Fruit fly (Drosophila melanogaster) Kc167 (cell line): ENCODE results near the gene rols.

Experiments used
- Myc ChIP-seq: fragments of >200 bp; optimal IDR thresholded peaks from 2 replicates; lab custom pipeline; 2017; ENCODE audit warnings: missing external identifiers
- Sin3A ChIP-seq: fragments of >200 bp; optimal IDR thresholded peaks from 2 replicates; lab custom pipeline; 2018; ENCODE audit warnings: missing external identifiers
- h ChIP-seq: fragments of >200 bp; optimal IDR thresholded peaks from 3 replicates; lab custom pipeline; 2018; ENCODE audit warnings: missing external identifiers
- insv ChIP-seq: fragments of >200 bp; optimal IDR thresholded peaks from 3 replicates; lab custom pipeline; 2018; ENCODE audit warnings: missing external identifiers
- psq ChIP-seq: fragments of >200 bp; optimal IDR thresholded peaks from 2 replicates; lab custom pipeline; 2017; ENCODE audit warnings: missing external identifiers
- ttk ChIP-seq: sonication (Bioruptor generic); optimal IDR thresholded peaks from 2 replicates; lab custom pipeline; 2017; ENCODE audit warnings: missing external identifiers

rols gene

DNA sequence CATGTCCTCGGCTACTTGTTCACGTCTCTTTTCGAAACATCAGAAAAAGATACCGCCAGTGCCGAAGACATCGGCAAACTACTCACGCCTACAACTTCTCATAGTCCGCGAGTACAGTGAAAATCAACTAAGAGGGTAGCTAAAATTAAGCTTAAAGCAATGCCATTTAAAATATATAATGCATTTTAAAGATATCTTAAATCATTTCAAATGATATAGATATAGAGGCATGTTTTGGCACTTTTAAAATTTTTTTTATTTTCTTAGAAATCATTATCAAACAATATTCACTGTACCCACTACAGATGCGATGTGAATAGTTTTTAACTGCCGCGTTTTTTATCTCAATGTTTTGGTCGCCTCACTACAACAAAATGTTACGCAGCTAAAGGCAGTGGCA, 14.0 kb downstream of the rols start:
- TF ChIP-seq h (lab: Kevin White, UChicago) = no peak

DNA sequence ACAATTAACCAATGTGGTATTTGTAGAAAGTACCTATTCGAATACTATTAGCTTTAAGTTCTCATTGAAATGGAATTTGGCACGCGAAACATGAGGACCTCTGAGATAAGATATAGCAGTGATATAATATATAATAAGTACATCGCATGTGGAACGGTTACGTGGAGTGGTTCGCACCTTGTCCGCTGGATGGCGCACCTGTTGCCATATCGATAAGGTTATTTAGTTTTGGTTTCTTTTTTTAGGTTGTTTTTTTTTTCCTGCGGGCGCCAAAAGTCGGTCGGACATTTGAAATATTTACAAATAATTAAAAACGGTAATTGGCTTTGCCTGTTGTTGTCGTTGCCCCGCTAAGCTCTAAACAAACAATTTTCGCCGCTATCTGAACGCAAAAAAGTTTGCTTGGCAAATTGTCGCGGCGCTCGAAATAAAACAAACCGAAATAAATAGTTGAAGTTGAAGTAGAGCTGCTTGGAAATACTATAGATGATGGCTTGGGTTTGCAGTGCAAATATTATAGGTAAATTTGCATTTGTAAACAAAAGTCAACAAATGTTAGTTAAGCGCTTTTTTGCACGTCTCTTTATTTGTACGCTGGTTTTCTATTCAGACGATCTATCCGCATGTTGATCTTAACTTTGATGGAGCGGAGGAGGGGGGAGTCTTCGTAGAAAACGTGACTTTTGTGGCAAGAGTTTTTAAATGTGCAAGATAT, 14.9 kb downstream of the rols start:
- TF ChIP-seq psq (lab: Kevin White, UChicago) (no peak), insv (lab: Kevin White, UChicago) (no peak), ttk (lab: Kevin White, UChicago) (no peak)

DNA sequence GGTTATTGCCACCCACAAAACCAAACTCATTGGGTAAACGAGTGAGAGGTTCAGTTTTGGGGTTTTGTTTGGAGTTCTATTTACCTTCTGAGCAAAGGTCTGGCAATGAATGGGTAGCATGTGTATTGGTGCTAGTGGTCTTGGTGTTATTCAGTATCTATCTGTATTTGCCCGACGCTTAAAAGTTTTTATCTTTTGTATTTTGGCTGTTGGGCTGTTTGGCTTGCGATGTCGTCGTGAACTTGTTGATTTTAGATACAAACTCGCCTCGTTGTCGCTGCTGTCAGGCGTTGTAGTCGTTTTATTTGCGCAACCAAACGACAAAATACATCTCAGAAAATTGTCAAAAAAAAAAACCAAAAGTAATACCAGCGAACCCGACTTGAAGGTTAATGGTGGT, 19.2 kb downstream of the rols start:
- TF ChIP-seq psq (lab: Kevin White, UChicago) (no peak), ttk (lab: Kevin White, UChicago) (no peak), Sin3A (lab: Kevin White, UChicago) (no peak), h (lab: Kevin White, UChicago) (no peak), insv (lab: Kevin White, UChicago) (no peak), Myc (no peak)

DNA sequence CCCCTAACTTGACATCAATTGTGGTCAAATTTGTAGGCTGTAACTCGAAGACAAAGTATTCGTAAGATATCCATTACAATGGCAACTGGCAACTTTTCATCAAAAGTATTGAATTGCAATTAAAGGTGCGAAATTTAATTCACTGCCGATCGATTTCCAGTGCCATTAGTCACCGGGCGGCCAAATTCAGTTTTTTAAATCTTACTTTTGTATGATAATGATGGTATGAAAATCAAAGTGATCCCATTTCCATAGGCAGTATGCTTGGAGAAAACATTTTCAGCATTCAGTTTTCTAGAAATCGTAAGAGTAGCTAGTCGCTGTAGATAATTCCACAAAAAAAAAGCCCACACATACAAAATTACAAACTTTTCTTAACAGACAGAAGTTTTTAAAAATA, 20.4 kb downstream of the rols start, which contains the start of gene CG43638:
Gene CG43638, plus strand, starts transcription at position 301 of the 400 bp plus-strand sequence.
- no peak for TF ChIP-seq h (lab: Kevin White, UChicago)
- no peak for TF ChIP-seq ttk (lab: Kevin White, UChicago)
- no peak for TF ChIP-seq Sin3A (lab: Kevin White, UChicago)
- no peak for TF ChIP-seq psq (lab: Kevin White, UChicago)
- no peak for TF ChIP-seq insv (lab: Kevin White, UChicago)
- no peak for TF ChIP-seq Myc

DNA sequence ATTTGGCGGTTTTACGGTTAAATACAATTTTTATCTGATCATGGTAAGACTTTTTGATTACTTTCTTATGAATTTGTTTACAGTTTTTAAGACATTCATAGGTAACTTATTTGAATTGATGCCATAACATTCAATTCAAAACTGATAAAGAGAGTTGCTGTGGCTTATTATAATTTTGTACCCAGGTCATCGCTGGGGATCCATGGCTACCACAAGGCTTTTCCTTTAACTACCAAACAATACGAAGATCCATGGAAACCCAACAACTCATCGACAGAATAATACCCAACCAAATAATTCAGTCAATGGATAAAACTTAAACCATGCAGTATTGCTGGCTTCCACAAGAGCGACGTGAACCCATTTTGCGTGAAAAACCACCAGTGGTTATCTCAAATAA, 22.6 kb downstream of the rols start, which contains the start of gene CG6793:
Gene CG6793, plus strand, starts transcription at position 301 of the 400 bp plus-strand sequence.
- TF ChIP-seq ttk (lab: Kevin White, UChicago) (no peak), h (lab: Kevin White, UChicago) (no peak), insv (lab: Kevin White, UChicago) (no peak), Sin3A (lab: Kevin White, UChicago) (no peak), psq (lab: Kevin White, UChicago) (no peak), Myc (no peak)

DNA sequence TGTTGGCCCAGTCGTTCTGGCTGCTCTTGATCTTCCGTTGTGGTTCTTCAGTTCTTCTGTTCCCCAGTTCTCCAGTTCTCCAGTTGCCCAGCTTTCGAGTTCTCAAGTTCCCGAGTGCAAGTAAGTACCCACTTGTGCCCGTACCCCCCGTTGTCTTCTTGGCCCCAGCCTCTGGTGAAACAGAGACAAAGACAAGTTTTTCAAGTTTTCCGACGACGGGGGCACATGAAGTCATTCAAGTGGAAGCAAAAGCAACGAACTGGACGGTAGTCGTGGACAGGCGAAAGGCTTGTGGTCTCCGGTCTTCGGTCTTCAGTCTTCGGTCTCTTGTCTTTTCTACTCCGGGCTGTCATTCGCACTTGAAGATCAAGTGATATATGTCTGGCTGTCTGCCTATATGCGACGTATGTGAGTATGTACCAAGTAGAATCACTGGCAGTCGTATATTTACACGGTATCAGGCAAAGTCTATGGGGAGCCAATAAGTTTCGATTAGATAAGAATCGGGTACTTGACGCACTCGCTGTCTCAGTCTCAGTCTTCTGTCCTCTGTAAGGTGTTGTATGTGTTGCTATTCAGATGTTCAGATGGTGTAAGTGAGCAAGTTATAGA, 24.2 kb downstream of the rols start:
- TF ChIP-seq Sin3A (lab: Kevin White, UChicago) = no peak

DNA sequence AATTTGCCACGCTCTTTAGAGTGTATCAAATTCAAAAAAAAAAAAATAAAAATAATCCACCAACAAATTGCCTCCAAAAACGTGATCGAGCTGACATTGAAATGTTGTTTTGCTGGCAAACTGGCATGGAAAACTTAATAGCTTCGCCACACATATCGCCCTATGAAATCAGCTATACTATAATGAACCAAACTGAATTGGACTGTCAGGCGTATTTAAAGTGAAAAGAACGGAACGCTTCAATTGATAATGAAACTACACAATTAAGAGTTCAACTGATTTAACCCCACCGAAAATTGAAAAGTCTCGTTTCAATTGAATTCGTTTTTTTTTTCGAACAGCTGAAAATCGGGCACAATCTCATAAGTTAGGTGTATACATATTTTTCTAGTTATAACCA, 25.6 kb downstream of the rols start:
- TF ChIP-seq Myc (no peak), psq (lab: Kevin White, UChicago) (no peak), Sin3A (lab: Kevin White, UChicago) (no peak), h (lab: Kevin White, UChicago) (no peak), insv (lab: Kevin White, UChicago) (no peak), ttk (lab: Kevin White, UChicago) (no peak)

DNA sequence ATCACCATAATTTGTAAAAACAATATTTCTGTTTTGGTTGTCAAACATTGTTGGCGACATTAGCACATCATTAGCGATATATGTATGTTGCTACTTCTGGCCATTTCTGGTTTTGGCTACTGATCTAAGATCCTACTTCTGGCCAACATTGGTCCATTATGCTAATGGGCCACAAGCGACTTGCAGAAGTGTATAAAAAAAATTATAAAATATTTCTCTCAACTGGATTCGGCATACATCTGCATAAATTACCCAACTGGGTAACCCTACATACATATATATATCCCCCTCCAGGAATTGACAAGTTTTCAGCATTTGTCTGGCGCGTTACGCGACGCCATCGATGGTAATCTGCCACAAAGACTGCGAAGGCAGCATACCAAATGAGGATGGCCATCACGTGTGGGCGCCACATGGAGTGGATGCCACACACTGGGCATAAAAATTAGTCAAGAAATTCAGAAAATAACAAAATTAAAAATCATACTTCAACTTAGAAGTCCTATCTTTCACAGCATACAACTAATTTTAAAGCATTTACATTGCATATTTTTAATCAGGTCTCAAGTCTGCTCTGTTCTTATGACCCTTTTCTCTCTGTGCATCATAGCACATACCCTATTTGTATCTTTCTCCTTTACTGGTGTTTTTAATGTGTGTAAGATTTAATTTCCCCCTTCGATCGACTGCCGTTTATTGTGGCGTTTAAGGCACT, 27.1 kb downstream of the rols start:
- TF ChIP-seq insv (lab: Kevin White, UChicago) (no peak), Sin3A (lab: Kevin White, UChicago) (no peak), Myc (no peak), h (lab: Kevin White, UChicago) (no peak), ttk (lab: Kevin White, UChicago) (no peak)

DNA sequence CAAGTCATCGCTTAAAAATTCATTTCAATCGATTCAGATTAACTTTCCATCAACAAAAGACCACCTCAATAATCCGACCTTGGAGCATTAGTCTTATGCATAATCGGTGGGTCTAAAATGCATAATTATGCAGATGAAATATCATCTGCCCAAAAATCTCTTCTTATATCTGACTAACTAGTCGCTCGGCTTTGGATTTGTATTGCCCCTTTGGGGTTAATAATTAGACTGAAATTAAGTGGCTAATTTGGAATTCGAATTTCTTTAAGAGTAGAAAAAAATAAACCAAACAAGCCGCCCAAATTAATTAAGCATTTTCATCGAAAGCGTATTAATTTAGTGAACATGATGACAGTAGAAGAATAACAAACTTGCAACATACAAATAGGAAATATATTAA, 28.0 kb downstream of the rols start:
- TF ChIP-seq ttk (lab: Kevin White, UChicago) = no peak
- no peak for TF ChIP-seq Sin3A (lab: Kevin White, UChicago)
- no peak for TF ChIP-seq insv (lab: Kevin White, UChicago)
- TF ChIP-seq psq (lab: Kevin White, UChicago) = no peak
- TF ChIP-seq Myc = no peak
- TF ChIP-seq h (lab: Kevin White, UChicago) = no peak

DNA sequence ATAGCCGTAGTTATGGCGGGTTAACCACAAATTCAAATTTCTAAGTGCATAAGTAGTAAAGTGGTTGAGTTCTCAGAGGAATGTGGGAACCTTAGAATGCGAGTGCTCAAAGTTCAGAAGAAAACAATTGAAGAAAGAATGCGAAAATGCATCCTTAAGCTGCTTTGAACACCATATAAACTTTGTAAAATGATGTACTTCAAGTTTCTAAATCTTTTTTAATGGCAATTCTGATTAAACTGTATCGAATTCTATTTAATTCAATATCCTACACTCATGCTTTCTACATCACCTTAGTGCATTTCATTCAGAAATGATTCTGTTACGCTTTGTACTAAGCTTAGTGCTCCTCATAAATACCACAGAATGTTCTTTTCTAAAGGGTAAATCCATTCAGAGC, 32.4 kb downstream of the rols start, which contains the start of gene CG43993:
Gene CG43993, plus strand, starts transcription at position 301 of the 400 bp plus-strand sequence.
- TF ChIP-seq Myc (no peak), insv (lab: Kevin White, UChicago) (no peak), psq (lab: Kevin White, UChicago) (no peak), Sin3A (lab: Kevin White, UChicago) (no peak), ttk (lab: Kevin White, UChicago) (no peak), h (lab: Kevin White, UChicago) (no peak)

DNA sequence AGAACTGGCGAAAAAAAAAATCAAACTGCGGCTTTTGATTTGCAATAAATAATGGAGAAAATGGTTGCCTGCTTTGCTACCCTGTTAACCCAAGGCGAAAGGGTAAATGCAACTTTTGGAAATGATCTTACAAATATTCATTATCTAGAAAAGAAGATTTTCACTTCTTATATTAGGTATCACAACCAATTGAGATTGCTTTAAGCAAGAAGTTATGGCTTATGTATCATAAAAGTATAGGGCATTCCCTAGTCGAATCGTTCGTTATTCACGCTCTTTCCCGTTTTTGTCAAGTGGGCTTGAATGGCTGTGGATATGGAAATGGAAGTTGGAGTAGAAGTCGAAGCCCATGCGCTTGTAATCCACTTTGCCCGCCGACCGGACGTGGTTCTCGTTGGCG, 34.1 kb downstream of the rols start:
- TF ChIP-seq ttk (lab: Kevin White, UChicago) (no peak), h (lab: Kevin White, UChicago) (no peak), psq (lab: Kevin White, UChicago) (no peak), insv (lab: Kevin White, UChicago) (no peak), Sin3A (lab: Kevin White, UChicago) (no peak)

DNA sequence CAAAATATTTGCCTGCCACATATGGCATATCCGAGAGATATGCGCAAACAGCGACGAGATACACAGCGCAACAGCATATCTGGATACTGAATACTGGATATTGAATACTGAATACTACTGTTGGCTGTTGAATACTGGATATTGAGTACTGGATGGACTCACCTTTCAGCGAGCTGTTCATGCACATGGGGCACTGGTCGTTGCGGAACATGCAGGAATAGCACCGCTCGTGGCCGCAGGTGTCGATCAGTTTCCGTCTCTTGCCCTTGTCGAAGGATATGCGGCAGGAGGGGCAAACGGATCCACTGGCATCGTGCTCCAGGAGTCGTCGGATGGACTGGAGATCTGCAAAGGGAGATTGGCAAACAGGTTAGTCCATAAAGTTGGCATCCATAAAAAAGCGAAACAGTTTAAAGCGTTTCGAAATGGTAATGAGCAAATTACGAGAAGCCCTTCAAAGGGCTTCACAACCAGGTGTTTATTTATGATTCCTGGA, 36.1 kb downstream of the rols start:
- no peak for TF ChIP-seq Sin3A (lab: Kevin White, UChicago)
- TF ChIP-seq Myc = no peak
- no peak for TF ChIP-seq insv (lab: Kevin White, UChicago)
- no peak for TF ChIP-seq ttk (lab: Kevin White, UChicago)
